Fruit fly (Drosophila melanogaster) whole organism: ENCODE data around the gene Est-6.

Experiments used
- CG8478 ChIP-seq: fragments of >200 bp; optimal IDR thresholded peaks from 2 replicates; lab custom pipeline; 2018; ENCODE audit warnings: inconsistent platforms
- Dll ChIP-seq: fragments of >200 bp; optimal IDR thresholded peaks from 2 replicates; lab custom pipeline; 2017
- EcR ChIP-seq, 2 experiments: fragments of >200 bp; optimal IDR thresholded peaks; 2 replicates each; lab custom pipeline; 2017; ENCODE audit warnings: missing biosample characterization in 2 of 2, missing genetic modification characterization in 2 of 2, missing genetic modification reagents in 2 of 2
- pan ChIP-seq: fragments of >200 bp; optimal IDR thresholded peaks from 2 replicates; lab custom pipeline; 2017
- psq ChIP-seq: fragments of >200 bp; optimal IDR thresholded peaks from 2 replicates; lab custom pipeline; 2017
- usp ChIP-seq: fragments of >200 bp; optimal IDR thresholded peaks from 2 replicates; lab custom pipeline; 2017; ENCODE audit warnings: missing biosample characterization, missing genetic modification characterization, mixed read lengths

Est-6 gene

dm6 chr3L:12188518-12188917 lies at the start of gene Est-6:
Gene Est-6 (plus strand): TSS chr3L:12188818.
- TF ChIP-seq CG8478 (lab: Kevin White, UChicago), result no peak
- no peak for TF ChIP-seq psq (lab: Kevin White, UChicago)
- no peak for TF ChIP-seq EcR (GFP tag; optimal IDR thresholded peaks at IDR 0.05; lab: Kevin White, UChicago)
- no peak for TF ChIP-seq usp (GFP tag; lab: Kevin White, UChicago)
- no peak for TF ChIP-seq pan (lab: Kevin White, UChicago)
- no peak for TF ChIP-seq Dll (lab: Kevin White, UChicago)

dm6 chr3L:12139232-12139698 lies 49.4 kb upstream of the Est-6 start:
- TF ChIP-seq usp (GFP tag; lab: Kevin White, UChicago), result no peak
- no peak for TF ChIP-seq EcR (GFP tag; optimal IDR thresholded peaks at IDR 0.05; lab: Kevin White, UChicago)
- TF ChIP-seq pan (lab: Kevin White, UChicago), result no peak
- TF ChIP-seq CG8478 (lab: Kevin White, UChicago), result no peak
- TF ChIP-seq psq (lab: Kevin White, UChicago), result no peak
- no peak for TF ChIP-seq Dll (lab: Kevin White, UChicago)

dm6 chr3L:12145709-12146694 lies 42.6 kb upstream of the Est-6 start, which contains the start of the genes eIF3l and Nrx-IV:
Gene eIF3l (minus strand): TSS chr3L:12146097.
Gene Nrx-IV (plus strand): TSS chr3L:12146519.
- no peak for TF ChIP-seq Dll (lab: Kevin White, UChicago)

dm6 chr3L:12146970-12147369 lies 41.6 kb upstream of the Est-6 start:
- no peak for TF ChIP-seq CG8478 (lab: Kevin White, UChicago)
- TF ChIP-seq psq (lab: Kevin White, UChicago), result no peak
- no peak for TF ChIP-seq pan (lab: Kevin White, UChicago)
- no peak for TF ChIP-seq Dll (lab: Kevin White, UChicago)
- TF ChIP-seq EcR (GFP tag; optimal IDR thresholded peaks at IDR 0.05; lab: Kevin White, UChicago), result no peak
- TF ChIP-seq usp (GFP tag; lab: Kevin White, UChicago), result no peak

- TF ChIP-seq CG8478 (lab: Kevin White, UChicago) (no peak), EcR (GFP tag; optimal IDR thresholded peaks at IDR 0.05; lab: Kevin White, UChicago) (no peak), usp (GFP tag; lab: Kevin White, UChicago) (no peak), psq (lab: Kevin White, UChicago) (no peak), Dll (lab: Kevin White, UChicago) (no peak), pan (lab: Kevin White, UChicago) (no peak)
These were observed 39.6 kb upstream of the Est-6 start, which contains the start of gene CG32099 for dm6 chr3L:12149024-12149423. Gene CG32099 (plus strand): TSS chr3L:12149273.

dm6 chr3L:12162156-12162682 lies 26.4 kb upstream of the Est-6 start:
- TF ChIP-seq CG8478 (lab: Kevin White, UChicago) (no peak), pan (lab: Kevin White, UChicago) (no peak), EcR (GFP tag; optimal IDR thresholded peaks at IDR 0.05; lab: Kevin White, UChicago) (no peak), psq (lab: Kevin White, UChicago) (no peak)

DNA sequence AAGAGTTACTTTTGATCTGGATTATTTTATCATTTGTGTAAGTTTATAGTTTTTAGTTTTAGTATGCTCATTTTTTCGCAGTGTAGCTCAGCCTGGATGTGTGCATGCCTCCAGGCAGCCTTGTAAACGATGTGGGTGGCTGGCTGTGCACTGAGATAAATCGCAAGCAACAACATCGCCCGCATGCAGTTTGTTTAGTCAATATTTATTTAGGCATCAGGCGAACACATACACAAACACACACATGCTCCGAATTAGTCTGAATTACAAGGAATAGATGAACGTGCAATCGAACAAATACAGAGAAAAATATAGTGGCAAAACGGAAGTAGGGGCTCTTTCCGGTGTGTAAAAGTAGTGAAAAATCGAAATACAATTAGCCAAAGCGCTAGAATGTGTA lies 25.5 kb upstream of the Est-6 start:
- TF ChIP-seq CG8478 (lab: Kevin White, UChicago) (no peak), Dll (lab: Kevin White, UChicago) (no peak), psq (lab: Kevin White, UChicago) (no peak), pan (lab: Kevin White, UChicago) (no peak), EcR (GFP tag; optimal IDR thresholded peaks at IDR 0.05; lab: Kevin White, UChicago) (no peak), usp (GFP tag; lab: Kevin White, UChicago) (no peak)

DNA sequence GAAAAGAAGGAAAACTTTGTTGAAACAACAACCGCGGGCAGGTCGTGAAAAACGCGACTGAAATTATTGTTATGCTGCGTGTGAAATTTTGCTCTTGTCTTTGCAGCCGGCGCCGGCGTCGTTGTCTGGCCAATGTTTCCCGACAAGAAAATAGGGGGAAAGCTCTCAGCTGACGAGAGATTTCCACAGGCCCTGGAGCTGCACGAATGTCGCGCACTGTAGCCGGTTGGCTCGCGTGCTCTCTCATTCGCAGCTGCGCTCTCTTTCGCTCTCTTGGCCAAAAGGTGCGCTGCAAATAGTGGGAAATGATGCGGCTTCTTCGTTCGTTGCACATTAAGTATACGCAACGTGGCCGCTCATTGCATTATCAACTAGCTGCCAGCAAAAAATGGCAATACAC lies 24.9 kb upstream of the Est-6 start, which contains the start of gene CG9760:
CG9760 (minus strand) TSS at position 43 of the 400 bp plus-strand sequence.
- TF ChIP-seq psq (lab: Kevin White, UChicago) (no peak), Dll (lab: Kevin White, UChicago) (peak; percentile 31)

dm6 chr3L:12175382-12175781 lies 13.2 kb upstream of the Est-6 start, which contains the start of gene Rh7:
Gene Rh7 (minus strand): TSS chr3L:12175482.
- TF ChIP-seq EcR (GFP tag; optimal IDR thresholded peaks at IDR 0.05; lab: Kevin White, UChicago), result no peak
- TF ChIP-seq psq (lab: Kevin White, UChicago), result no peak
- no peak for TF ChIP-seq pan (lab: Kevin White, UChicago)
- no peak for TF ChIP-seq CG8478 (lab: Kevin White, UChicago)
- TF ChIP-seq usp (GFP tag; lab: Kevin White, UChicago), result no peak
- no peak for TF ChIP-seq Dll (lab: Kevin White, UChicago)

DNA sequence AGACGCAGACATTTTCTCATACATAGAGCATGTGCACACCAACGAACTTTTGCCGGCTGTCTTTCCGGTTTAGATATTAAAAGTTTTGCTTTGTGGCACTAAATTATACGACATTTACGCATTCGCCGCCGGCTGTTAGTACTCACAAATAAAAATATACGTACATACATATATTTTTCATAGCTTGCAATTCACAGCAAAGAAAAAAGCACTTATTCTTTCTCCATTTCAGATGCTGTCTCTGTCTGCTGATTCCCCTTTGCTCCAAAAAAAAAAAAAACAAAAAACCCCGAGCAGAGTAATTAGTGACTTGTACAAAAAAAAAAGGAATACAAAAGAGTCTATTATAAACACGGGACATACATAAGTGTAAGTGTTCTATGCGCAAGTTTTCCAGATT lies 11.3 kb upstream of the Est-6 start, which contains the start of gene CAH2:
CAH2 (plus strand) TSS at position 301 of the 400 bp plus-strand sequence.
- TF ChIP-seq usp (GFP tag; lab: Kevin White, UChicago) (no peak), EcR (GFP tag; optimal IDR thresholded peaks at IDR 0.05; lab: Kevin White, UChicago) (no peak), CG8478 (lab: Kevin White, UChicago) (no peak), psq (lab: Kevin White, UChicago) (no peak), Dll (lab: Kevin White, UChicago) (no peak)

DNA sequence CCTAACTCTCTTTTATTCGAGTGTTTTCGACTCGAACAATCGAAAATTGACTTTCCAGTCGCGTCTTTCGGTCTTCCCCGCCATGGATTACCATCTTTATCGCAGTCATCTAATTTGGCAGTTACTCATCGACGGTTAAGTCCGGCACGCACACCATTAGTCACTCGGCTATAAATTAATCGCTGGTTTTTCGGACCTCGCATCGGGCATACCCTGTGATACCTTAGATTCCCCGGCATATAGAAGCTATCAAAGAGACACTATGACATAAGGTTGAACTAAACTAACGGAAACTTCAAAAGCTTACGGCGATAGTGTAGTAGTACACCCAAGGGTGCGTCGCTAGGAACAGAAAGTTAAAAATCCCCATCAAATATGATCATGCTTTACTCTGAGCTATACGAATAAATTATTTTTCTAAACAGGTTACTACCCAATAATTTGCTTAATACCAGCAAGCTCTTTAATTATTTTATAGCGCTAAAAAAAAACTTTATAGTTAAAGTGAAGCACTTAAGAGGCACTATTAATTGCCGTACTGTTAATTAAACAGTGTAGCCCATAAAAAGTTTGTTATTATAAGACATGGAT lies 9.7 kb upstream of the Est-6 start:
- TF ChIP-seq psq (lab: Kevin White, UChicago) (no peak), EcR (GFP tag; optimal IDR thresholded peaks at IDR 0.05; lab: Kevin White, UChicago) (no peak), usp (GFP tag; lab: Kevin White, UChicago) (no peak), CG8478 (lab: Kevin White, UChicago) (no peak), Dll (lab: Kevin White, UChicago) (no peak), pan (lab: Kevin White, UChicago) (no peak)
